Worm (Caenorhabditis elegans) whole organism, L3 larva: ENCODE results near the gene T26H5.11.

Experiments used
- ZK546.5 ChIP-seq: sonication (generic microtip); optimal IDR thresholded peaks from 2 replicates; lab custom pipeline; 2017; ENCODE audit warnings: missing biosample characterization, missing genetic modification characterization
- ceh-16 ChIP-seq: sonication (generic microtip); optimal IDR thresholded peaks from 2 replicates; lab custom pipeline; 2017; ENCODE audit warnings: missing biosample characterization, missing genetic modification characterization
- ceh-28 ChIP-seq: fragments of 150-350 bp; optimal IDR thresholded peaks from 2 replicates; lab custom pipeline; 2014; ENCODE audit warnings: missing biosample characterization, missing genetic modification reagents, missing genetic modification characterization
- ceh-82 ChIP-seq: fragments of 150-350 bp; optimal IDR thresholded peaks from 2 replicates; lab custom pipeline; 2014; ENCODE audit warnings: missing biosample characterization, missing genetic modification characterization
- ceh-9 ChIP-seq: sonication (generic microtip); optimal IDR thresholded peaks from 2 replicates; lab custom pipeline; 2018; ENCODE audit warnings: missing biosample characterization, missing genetic modification characterization
- daf-12 ChIP-seq: fragments of 150-350 bp; optimal IDR thresholded peaks from 2 replicates; lab custom pipeline; 2014; ENCODE audit warnings: missing biosample characterization, missing genetic modification reagents, missing genetic modification characterization
- egl-27 ChIP-seq: sonication (generic microtip); optimal IDR thresholded peaks from 4 replicates; lab custom pipeline; 2017; ENCODE audit warnings: missing biosample characterization, missing genetic modification reagents, missing genetic modification characterization
- egl-5 ChIP-seq: fragments of 150-350 bp; optimal IDR thresholded peaks from 2 replicates; lab custom pipeline; 2017; ENCODE audit warnings: missing biosample characterization, missing genetic modification reagents, missing genetic modification characterization, inconsistent platforms
- elt-1 ChIP-seq: fragments of 150-350 bp; optimal IDR thresholded peaks from 2 replicates; lab custom pipeline; 2014; ENCODE audit warnings: missing biosample characterization, missing genetic modification characterization
- elt-2 ChIP-seq: sonication (generic microtip); optimal IDR thresholded peaks from 2 replicates; lab custom pipeline; 2016; ENCODE audit warnings: missing genetic modification reagents, mild to moderate bottlenecking, missing genetic modification characterization, missing compliant biosample characterization
- elt-3 ChIP-seq, 3 experiments: fragments of 150-350 bp in 1 of 3; sonication (generic microtip) in 2 of 3; optimal IDR thresholded peaks; 2 replicates in 2 of 3; 4 replicates in 1 of 3; lab custom pipeline; 2014 to 2017; ENCODE audit warnings: missing biosample characterization in 3 of 3, missing genetic modification characterization in 3 of 3
- eor-1 ChIP-seq, 2 experiments: fragments of 150-350 bp; optimal IDR thresholded peaks; 2 replicates each; lab custom pipeline; 2014 to 2018; ENCODE audit warnings: missing biosample characterization in 2 of 2, missing genetic modification characterization in 2 of 2
- fkh-10 ChIP-seq: sonication (generic microtip); optimal IDR thresholded peaks from 2 replicates; lab custom pipeline; 2017; ENCODE audit warnings: missing biosample characterization, missing genetic modification reagents, missing genetic modification characterization
- fkh-2 ChIP-seq: fragments of 150-350 bp; optimal IDR thresholded peaks from 2 replicates; lab custom pipeline; 2014; ENCODE audit warnings: missing biosample characterization, missing genetic modification reagents, missing genetic modification characterization
- fos-1 ChIP-seq: fragments of 150-350 bp; optimal IDR thresholded peaks from 2 replicates; lab custom pipeline; 2014; ENCODE audit warnings: missing biosample characterization, missing genetic modification characterization
- hmg-11 ChIP-seq: sonication (generic microtip); optimal IDR thresholded peaks from 2 replicates; lab custom pipeline; 2016; ENCODE audit warnings: missing genetic modification characterization, missing compliant biosample characterization
- jun-1 ChIP-seq: fragments of 150-350 bp; optimal IDR thresholded peaks from 2 replicates; lab custom pipeline; 2014; ENCODE audit warnings: missing biosample characterization, missing genetic modification reagents, missing genetic modification characterization
- lin-15B ChIP-seq: fragments of 150-350 bp; optimal IDR thresholded peaks from 2 replicates; lab custom pipeline; 2014; ENCODE audit warnings: missing biosample characterization, missing genetic modification characterization
- lin-39 ChIP-seq: fragments of 150-350 bp; optimal IDR thresholded peaks from 2 replicates; lab custom pipeline; 2018; ENCODE audit warnings: missing biosample characterization, missing genetic modification reagents, missing genetic modification characterization
- mml-1 ChIP-seq: fragments of 150-350 bp; sonication (generic microtip); optimal IDR thresholded peaks from 3 replicates; lab custom pipeline; 2014; ENCODE audit warnings: missing biosample characterization, missing genetic modification characterization
- nfya-1 ChIP-seq: sonication (generic microtip); optimal IDR thresholded peaks from 2 replicates; lab custom pipeline; 2017; ENCODE audit warnings: missing genetic modification characterization, mild to moderate bottlenecking, missing compliant biosample characterization, antibody characterized with exemption, moderate library complexity; ENCODE audit not compliant: insufficient read depth
- nhr-11 ChIP-seq: fragments of 150-350 bp; optimal IDR thresholded peaks from 2 replicates; lab custom pipeline; 2014; ENCODE audit warnings: missing biosample characterization, missing genetic modification characterization
- nhr-237 ChIP-seq: fragments of 150-350 bp; optimal IDR thresholded peaks from 2 replicates; lab custom pipeline; 2014; ENCODE audit warnings: missing biosample characterization, missing genetic modification characterization
- nhr-43 ChIP-seq: sonication (generic microtip); optimal IDR thresholded peaks from 2 replicates; lab custom pipeline; 2016; ENCODE audit warnings: mild to moderate bottlenecking, missing genetic modification characterization, missing compliant biosample characterization; ENCODE audit not compliant: poor library complexity, severe bottlenecking
- nhr-67 ChIP-seq: fragments of 150-350 bp; optimal IDR thresholded peaks from 2 replicates; lab custom pipeline; 2014; ENCODE audit warnings: missing biosample characterization, missing genetic modification characterization
- pha-4 ChIP-seq: fragments of 150-350 bp; optimal IDR thresholded peaks from 2 replicates; lab custom pipeline; 2014; ENCODE audit warnings: missing biosample characterization, missing genetic modification reagents, missing genetic modification characterization
- pqm-1 ChIP-seq: fragments of 150-350 bp; optimal IDR thresholded peaks from 2 replicates; lab custom pipeline; 2017; ENCODE audit warnings: missing biosample characterization, missing genetic modification characterization, inconsistent platforms
- skn-1 ChIP-seq: fragments of 150-350 bp; optimal IDR thresholded peaks from 2 replicates; lab custom pipeline; 2014; ENCODE audit warnings: missing biosample characterization, missing genetic modification characterization
- snpc-4 ChIP-seq: fragments of 150-350 bp; optimal IDR thresholded peaks from 2 replicates; lab custom pipeline; 2014; ENCODE audit warnings: missing biosample characterization, missing genetic modification characterization
- unc-39 ChIP-seq: sonication (generic microtip); optimal IDR thresholded peaks from 4 replicates; lab custom pipeline; 2017; ENCODE audit warnings: missing biosample characterization, missing genetic modification characterization
- unc-62 ChIP-seq: fragments of 150-350 bp; sonication (generic microtip); optimal IDR thresholded peaks from 4 replicates; lab custom pipeline; 2014; ENCODE audit warnings: missing biosample characterization, missing genetic modification reagents, missing genetic modification characterization
- zag-1 ChIP-seq: fragments of 150-350 bp; optimal IDR thresholded peaks from 2 replicates; lab custom pipeline; 2014; ENCODE audit warnings: missing biosample characterization, missing genetic modification characterization
- ztf-11 ChIP-seq: fragments of 150-350 bp; optimal IDR thresholded peaks from 2 replicates; lab custom pipeline; 2014; ENCODE audit warnings: missing biosample characterization, missing genetic modification characterization
- ztf-4 ChIP-seq: fragments of 150-350 bp; optimal IDR thresholded peaks from 2 replicates; lab custom pipeline; 2014; ENCODE audit warnings: missing biosample characterization, missing genetic modification characterization

The T26H5.11 gene

DNA sequence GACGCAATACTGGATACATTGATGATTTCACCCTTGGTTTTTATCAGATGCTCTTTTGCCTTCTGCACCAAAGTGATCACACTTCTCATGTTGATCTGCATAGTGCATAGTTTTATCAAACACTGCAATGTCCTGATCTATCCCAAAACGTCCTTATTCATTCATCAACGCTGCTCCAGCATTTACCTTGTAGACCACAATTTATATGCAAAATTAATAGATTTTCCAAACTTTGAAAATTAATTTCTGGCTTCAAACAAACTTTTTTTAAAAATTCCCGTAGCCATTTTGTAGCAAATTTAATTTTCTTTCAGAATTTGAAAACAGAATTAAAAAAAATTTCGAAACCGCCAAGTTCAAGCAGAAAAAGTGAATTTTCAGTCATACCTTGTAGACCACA, 40.4 kb upstream of the T26H5.11 start, which contains the start of gene C06B8.3:
Gene C06B8.3 (minus strand): TSS at position 101 of the 400 bp plus-strand sequence.
- TF ChIP-seq fos-1 (tag; lab: Kevin White, UChicago) = no peak

DNA sequence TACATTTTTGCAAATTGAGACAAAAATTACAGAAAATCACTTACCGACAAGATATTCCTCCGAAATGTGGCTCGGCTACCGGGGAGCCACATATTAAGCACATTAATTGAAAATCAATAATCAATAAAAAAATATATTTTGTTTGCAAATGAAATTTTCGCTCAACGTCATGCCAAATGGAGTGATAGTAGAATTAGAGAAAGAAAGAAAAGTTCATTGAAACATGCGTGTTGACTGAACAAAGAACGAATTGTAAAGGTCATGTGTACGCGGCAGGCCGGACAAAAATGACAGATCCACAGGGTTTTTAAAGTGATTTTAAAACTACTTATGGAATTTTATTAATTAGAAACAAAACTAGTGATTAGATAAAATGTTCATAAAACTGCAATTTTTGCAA, 39.5 kb upstream of the T26H5.11 start:
- TF ChIP-seq ceh-16 (tag; lab: Kevin White, UChicago) = no peak
- TF ChIP-seq mml-1 = no peak
- peak; percentile 25 for TF ChIP-seq jun-1 (tag; lab: Kevin White, UChicago)
- peak; percentile 72 for TF ChIP-seq pha-4
- peak; percentile 30 for TF ChIP-seq pqm-1
- no peak for TF ChIP-seq daf-12 (tag; lab: Kevin White, UChicago)
- TF ChIP-seq ceh-28 (tag; lab: Kevin White, UChicago) = peak; percentile 58
- TF ChIP-seq elt-2 (tag; lab: Kevin White, UChicago) = peak; percentile 25

DNA sequence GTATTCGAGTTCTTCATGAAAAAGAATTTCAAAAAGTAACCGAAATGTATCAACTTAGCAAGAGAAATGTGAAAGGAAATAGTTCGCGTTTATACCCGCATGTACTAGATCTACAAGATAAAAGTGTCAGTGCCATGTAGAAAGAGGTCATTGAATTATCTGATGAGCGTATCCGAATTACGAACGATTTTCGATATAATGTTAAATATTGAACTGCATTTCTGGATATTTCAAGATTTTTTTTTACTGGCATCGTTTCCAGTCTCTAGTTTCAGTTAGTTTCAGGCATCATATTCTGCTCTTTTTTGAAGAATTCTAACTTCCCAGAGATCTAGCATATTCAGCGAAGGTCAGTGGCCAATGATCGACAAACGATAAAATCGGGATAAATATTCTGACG, 37.3 kb upstream of the T26H5.11 start, which contains the start of gene nhr-150:
Gene nhr-150 (minus strand): TSS at position 92 of the 400 bp plus-strand sequence.
- TF ChIP-seq elt-1 = peak; percentile 34
- TF ChIP-seq ZK546.5 = no peak

DNA sequence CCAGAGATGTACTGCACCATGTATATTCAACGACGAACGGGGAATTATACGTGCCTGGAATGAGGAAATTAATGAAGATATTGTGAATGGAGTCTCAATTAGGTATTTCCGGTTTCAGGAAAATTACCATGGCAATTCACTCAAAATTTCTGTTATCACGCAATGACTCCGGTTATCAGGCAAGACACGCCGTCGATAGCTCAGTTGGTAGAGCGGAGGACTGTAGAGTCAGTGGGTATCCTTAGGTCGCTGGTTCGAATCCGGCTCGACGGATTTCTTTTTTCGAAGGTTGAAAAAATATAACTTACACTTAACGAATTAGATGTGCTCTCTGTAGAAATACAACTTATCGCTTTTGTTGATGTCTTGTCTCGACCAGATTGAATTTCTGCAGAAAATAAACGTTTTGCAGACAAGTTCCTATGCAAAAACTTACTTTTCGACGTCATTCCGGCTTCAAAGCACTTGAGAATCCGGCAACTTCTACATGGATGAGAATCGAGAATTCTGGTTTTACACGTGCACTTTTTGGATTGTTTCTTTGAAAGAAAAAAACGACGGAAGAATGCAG, 36.5 kb upstream of the T26H5.11 start:
- TF ChIP-seq pqm-1 (peak; percentile 1), zag-1 (no peak), elt-2 (tag; lab: Kevin White, UChicago) (peak; percentile 33)

DNA sequence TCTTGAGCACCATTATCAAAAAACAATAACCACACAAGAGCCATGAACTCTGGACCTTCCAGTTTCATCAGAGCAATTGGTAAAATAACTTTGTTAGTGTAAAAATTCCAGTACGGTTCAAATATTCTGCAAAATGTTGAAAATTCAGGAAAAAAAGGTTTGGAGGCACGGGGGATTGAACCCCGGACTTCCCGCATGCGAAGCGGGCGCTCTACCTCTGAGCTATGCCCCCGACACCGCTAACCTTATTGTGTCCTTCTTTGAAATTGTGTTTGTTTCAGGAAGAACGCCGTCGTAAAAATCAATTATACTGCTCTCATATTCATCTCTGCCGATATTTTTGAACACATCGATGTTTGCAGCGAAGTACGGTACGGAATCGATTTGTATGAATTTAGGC, 35.7 kb upstream of the T26H5.11 start:
- TF ChIP-seq nfya-1 (tag; lab: Kevin White, UChicago) = no peak
- no peak for TF ChIP-seq nhr-11
- no peak for TF ChIP-seq egl-27 (tag; lab: Kevin White, UChicago)
- no peak for TF ChIP-seq egl-5 (tag; lab: Kevin White, UChicago)
- TF ChIP-seq ZK546.5 = no peak

DNA sequence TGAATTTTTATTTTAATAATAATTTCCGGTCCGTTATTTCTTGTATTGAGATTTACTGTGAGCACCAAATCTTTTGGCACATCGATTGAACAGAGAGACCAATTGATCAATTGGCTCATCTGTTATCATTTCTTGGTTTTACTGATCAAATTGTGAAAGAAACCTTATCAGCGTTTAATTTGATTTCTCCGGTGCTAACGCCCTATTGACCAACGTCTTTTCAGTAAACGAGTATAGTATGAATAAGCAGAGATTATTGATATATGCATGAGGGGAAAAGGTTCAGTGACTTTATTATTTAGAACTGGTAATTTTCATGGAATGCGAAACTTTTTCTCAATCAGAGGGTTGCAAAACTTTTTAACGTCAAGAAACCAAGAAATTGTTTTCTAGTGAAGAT, 35.0 kb upstream of the T26H5.11 start:
- TF ChIP-seq elt-2 (tag; lab: Kevin White, UChicago) (peak; percentile 45), fkh-10 (GFP tag; lab: Kevin White, UChicago) (no peak), elt-3 (tag; optimal IDR thresholded peaks at IDR 0.05; lab: Kevin White, UChicago) (no peak), ceh-28 (tag; lab: Kevin White, UChicago) (no peak), hmg-11 (no peak), lin-39 (tag; lab: Kevin White, UChicago) (no peak), pqm-1 (peak; percentile 68), ztf-11 (tag; lab: Kevin White, UChicago) (no peak), skn-1 (no peak), eor-1 (tag; optimal IDR thresholded peaks at IDR 0.05; lab: Kevin White, UChicago) (no peak), ceh-82 (tag; lab: Kevin White, UChicago) (no peak)

DNA sequence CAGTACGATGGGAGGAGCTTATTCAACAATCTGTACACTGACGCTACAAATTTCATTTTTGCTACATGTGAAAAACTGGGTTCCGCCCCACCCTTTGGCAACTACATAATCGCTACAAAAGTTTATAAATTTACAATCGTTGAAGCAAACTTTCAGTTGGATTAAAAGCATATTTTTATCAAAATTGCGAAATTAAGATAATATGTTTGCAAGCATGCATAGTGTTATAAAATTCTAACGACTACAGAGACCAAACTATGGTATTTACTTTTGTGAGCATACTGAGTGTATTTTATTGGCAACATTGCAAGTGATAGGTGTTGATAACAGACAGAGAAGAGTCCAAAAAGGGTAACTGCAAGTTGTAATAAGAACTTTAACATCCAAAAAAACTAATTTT, 34.5 kb upstream of the T26H5.11 start, which contains the start of gene C06B8.2:
Gene C06B8.2 (minus strand): TSS at position 153 of the 400 bp plus-strand sequence.
- TF ChIP-seq lin-39 (tag; lab: Kevin White, UChicago) = no peak
- TF ChIP-seq pqm-1 = peak; percentile 54
- TF ChIP-seq ztf-4 (tag; lab: Kevin White, UChicago) = no peak
- no peak for TF ChIP-seq egl-5 (tag; lab: Kevin White, UChicago)
- no peak for TF ChIP-seq unc-62
- TF ChIP-seq elt-2 (tag; lab: Kevin White, UChicago) = peak; percentile 40
- no peak for TF ChIP-seq nhr-237 (tag; lab: Kevin White, UChicago)
- no peak for TF ChIP-seq unc-39 (tag; lab: Kevin White, UChicago)
- peak; percentile 52 for TF ChIP-seq pha-4
- TF ChIP-seq, all 47 proteins: peak for 3

DNA sequence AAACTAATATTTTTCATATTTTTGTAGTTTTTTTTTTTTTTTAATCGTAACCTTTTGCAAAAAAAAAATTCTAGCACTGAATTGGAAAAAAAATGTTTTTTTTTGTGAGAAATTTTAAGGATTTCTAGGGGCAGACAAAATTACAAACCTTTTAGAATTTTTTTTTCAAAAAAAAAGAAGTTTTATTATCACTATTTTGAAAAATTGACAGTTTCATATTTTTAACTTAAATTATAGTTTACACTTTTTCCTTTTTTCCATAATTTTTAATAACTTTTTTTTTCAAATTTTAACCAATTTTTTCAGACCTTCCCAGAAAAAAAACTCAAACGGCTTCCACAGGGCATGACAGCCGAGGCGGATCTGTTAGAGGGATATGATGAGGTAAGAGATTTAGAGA, 26.9 kb upstream of the T26H5.11 start, which contains the start of gene dpf-1:
Gene dpf-1 (plus strand): TSS at position 301 of the 400 bp plus-strand sequence.
- TF ChIP-seq nfya-1 (tag; lab: Kevin White, UChicago) (no peak), lin-15B (tag; lab: Kevin White, UChicago) (no peak), snpc-4 (no peak), nhr-67 (tag; lab: Kevin White, UChicago) (no peak), ceh-16 (tag; lab: Kevin White, UChicago) (no peak), nhr-43 (tag; lab: Kevin White, UChicago) (no peak), mml-1 (no peak), ztf-4 (tag; lab: Kevin White, UChicago) (no peak), ceh-9 (tag; lab: Kevin White, UChicago) (no peak), ceh-28 (tag; lab: Kevin White, UChicago) (no peak), fkh-2 (tag; lab: Kevin White, UChicago) (no peak), hmg-11 (no peak), ZK546.5 (no peak), fos-1 (tag; lab: Kevin White, UChicago) (no peak), egl-27 (tag; lab: Kevin White, UChicago) (no peak)
